Fruit fly (Drosophila melanogaster): Measurements from ENCODE around the gene CG13738.

Gene CG13738

DNA sequence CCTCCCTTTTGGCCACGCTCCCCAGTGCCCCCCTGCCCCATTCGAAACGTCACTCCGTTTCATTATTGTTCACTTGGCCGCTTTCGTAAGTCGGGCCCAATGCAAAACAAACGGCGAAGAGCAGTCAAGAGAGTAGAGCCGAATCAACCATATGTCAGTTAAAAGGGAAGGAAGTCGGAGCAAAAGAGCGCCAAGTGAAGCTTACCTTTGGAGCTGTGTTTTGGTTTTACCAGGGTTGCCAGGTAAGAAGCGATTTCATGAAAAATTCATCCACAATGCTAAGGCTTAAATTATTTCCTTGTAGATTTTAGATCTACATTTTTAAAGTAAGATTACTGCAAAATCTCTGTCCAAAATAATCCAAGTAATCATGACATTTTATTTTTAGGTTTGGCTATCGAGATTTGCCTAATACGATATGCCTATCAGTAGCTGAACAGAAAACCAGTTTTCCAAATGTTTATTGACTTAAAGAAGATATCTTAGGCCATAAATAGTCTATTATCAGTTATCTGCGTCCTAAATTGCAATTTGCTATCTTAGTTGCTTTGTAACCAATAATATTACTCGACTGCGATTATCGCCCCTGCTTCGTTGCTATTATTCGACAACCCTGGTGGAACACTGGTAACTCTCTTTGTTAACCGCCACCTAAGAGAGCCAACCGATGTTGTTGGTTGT is 34.7 kb downstream of the CG13738 start (continued):
- TF ChIP-seq CG4318 (GFP tag; optimal IDR thresholded peaks at IDR 0.05) (peak; percentile 94), cyc (GFP tag; optimal IDR thresholded peaks at IDR 0.05) (peak; percentile 96), CG31627 (GFP tag; optimal IDR thresholded peaks at IDR 0.05) (peak; percentile 96), CG34406 (GFP tag; optimal IDR thresholded peaks at IDR 0.05) (peak; percentile 94), CG32006 (GFP tag; optimal IDR thresholded peaks at IDR 0.05) (peak; percentile 98), CG10669 (GFP tag; optimal IDR thresholded peaks at IDR 0.05) (peak; percentile 93), CG11902 (GFP tag; optimal IDR thresholded peaks at IDR 0.05) (peak; percentile 92), CG7368 (GFP tag; optimal IDR thresholded peaks at IDR 0.05) (peak; percentile 86), net (GFP tag; optimal IDR thresholded peaks at IDR 0.05) (peak; percentile 96), CG10631 (GFP tag; optimal IDR thresholded peaks at IDR 0.05) (peak; percentile 93), Met (GFP tag; optimal IDR thresholded peaks at IDR 0.05) (peak; percentile 96), Ets21C (GFP tag; optimal IDR thresholded peaks at IDR 0.05) (peak; percentile 93), fkh (GFP tag; optimal IDR thresholded peaks at IDR 0.05) (peak; percentile 57), lz (GFP tag; optimal IDR thresholded peaks at IDR 0.05) (peak; percentile 94), Hr38 (GFP tag; optimal IDR thresholded peaks at IDR 0.05) (peak; percentile 28), pdm3 (GFP tag; optimal IDR thresholded peaks at IDR 0.05) (peak; percentile 96), svp (GFP tag) (peak; percentile 98), ss (GFP tag; optimal IDR thresholded peaks at IDR 0.05) (peak; percentile 86 to 95), esn (GFP tag; optimal IDR thresholded peaks at IDR 0.05) (peak; percentile 98), CG8632 (GFP tag; optimal IDR thresholded peaks at IDR 0.05) (peak; percentile 95), CG16779 (tag; optimal IDR thresholded peaks at IDR 0.05) (peak; percentile 85), CG6808 (GFP tag; optimal IDR thresholded peaks at IDR 0.05) (peak; percentile 97), Ets96B (tag; optimal IDR thresholded peaks at IDR 0.05) (peak; percentile 91), Blimp-1 (GFP tag; optimal IDR thresholded peaks at IDR 0.05) (peak; percentile 85), Sox102F (GFP tag; optimal IDR thresholded peaks at IDR 0.05) (peak; percentile 94), eg (GFP tag; IDR thresholded peaks at IDR 0.05) (peak; percentile 77), Eip78C (GFP tag) (peak; percentile 98), Smox (GFP tag; optimal IDR thresholded peaks at IDR 0.05) (peak; percentile 96), salr (GFP tag; optimal IDR thresholded peaks at IDR 0.05) (peak; percentile 70 to 98), CG3032 (tag; optimal IDR thresholded peaks at IDR 0.05) (peak; percentile 94), spab (GFP tag; optimal IDR thresholded peaks at IDR 0.05) (peak; percentile 97), CG6163 (GFP tag; IDR thresholded peaks at IDR 0.05) (peak; percentile 78), dac (GFP tag; optimal IDR thresholded peaks at IDR 0.05) (peak; percentile 83), Gug (GFP tag; IDR thresholded peaks at IDR 0.05) (peak; percentile 82), CG1621 (tag; optimal IDR thresholded peaks at IDR 0.05) (peak; percentile 71), Hr39 (GFP tag; optimal IDR thresholded peaks at IDR 0.05) (peak; percentile 96), acj6 (GFP tag; optimal IDR thresholded peaks at IDR 0.05) (peak; percentile 96), CG3919 (GFP tag; optimal IDR thresholded peaks at IDR 0.05) (peak; percentile 96), topi (GFP tag; optimal IDR thresholded peaks at IDR 0.05) (peak; percentile 96), CG9139 (GFP tag; optimal IDR thresholded peaks at IDR 0.05) (peak; percentile 85)

DNA sequence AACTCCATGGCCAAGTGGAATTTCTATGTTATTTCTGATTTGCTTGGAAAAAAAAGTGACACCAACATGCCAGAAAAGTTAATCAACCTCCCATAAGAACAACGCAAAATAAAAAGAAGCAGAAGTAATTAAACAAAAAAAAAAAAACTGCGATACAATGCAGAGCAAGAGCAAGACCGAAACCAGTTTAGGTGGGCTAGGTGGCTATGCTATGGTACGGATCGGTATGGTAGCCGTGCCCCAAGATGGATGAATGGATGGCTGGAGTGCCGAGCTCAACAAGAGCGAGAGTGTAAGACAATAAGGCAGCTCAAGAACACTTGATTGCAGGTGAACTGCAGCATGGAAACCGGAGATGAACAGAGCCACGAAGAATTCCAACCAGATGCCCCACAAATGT is 36.5 kb downstream of the CG13738 start:
- no peak for TF ChIP-seq net (GFP tag; optimal IDR thresholded peaks at IDR 0.05)
- no peak for TF ChIP-seq Met (GFP tag; optimal IDR thresholded peaks at IDR 0.05)
- TF ChIP-seq CG6163 (GFP tag; IDR thresholded peaks at IDR 0.05) = peak; percentile 52; the same call in 1 of the 3 replicates
- TF ChIP-seq ss (GFP tag; optimal IDR thresholded peaks at IDR 0.05) = peak; percentile 2 to 19
- peak; percentile 37 for TF ChIP-seq CG3032 (tag; optimal IDR thresholded peaks at IDR 0.05)
- TF ChIP-seq eg (GFP tag; IDR thresholded peaks at IDR 0.05) = peak; percentile 67

All from whole organism, prepupa.